Fruit fly (Drosophila melanogaster) whole organism, wandering third instar larva: ENCODE results near the gene CycE.

Source experiments
- Dfd ChIP-seq: fragments of >200 bp; optimal IDR thresholded peaks from 2 replicates; lab custom pipeline; 2017; ENCODE audit warnings: missing biosample characterization, missing genetic modification characterization
- Hnf4 ChIP-seq: fragments of 200-800 bp; sonication (Bioruptor generic); optimal IDR thresholded peaks from 2 replicates; lab custom pipeline; 2016; ENCODE audit warnings: missing biosample characterization, mild to moderate bottlenecking, missing genetic modification characterization
- Mio ChIP-seq: sonication (Bioruptor generic); optimal IDR thresholded peaks from 2 replicates; lab custom pipeline; 2016; ENCODE audit warnings: missing biosample characterization, missing genetic modification characterization
- OdsH ChIP-seq: fragments of 200-800 bp; sonication (Bioruptor generic); optimal IDR thresholded peaks from 2 replicates; lab custom pipeline; 2016; ENCODE audit warnings: missing biosample characterization, mild to moderate bottlenecking, missing genetic modification characterization
- Vsx2 ChIP-seq: fragments of 200-300, 225-300 bp; sonication (Bioruptor generic); optimal IDR thresholded peaks from 2 replicates; lab custom pipeline; 2018; ENCODE audit warnings: missing biosample characterization, missing genetic modification characterization; ENCODE audit not compliant: partially characterized antibody
- dmrt93B ChIP-seq: fragments of 200-800 bp; sonication (Bioruptor generic); optimal IDR thresholded peaks from 2 replicates; lab custom pipeline; 2018; ENCODE audit warnings: missing biosample characterization, mild to moderate bottlenecking, missing genetic modification characterization
- fru ChIP-seq: fragments of 200-800 bp; sonication (Bioruptor generic); optimal IDR thresholded peaks from 3 replicates; lab custom pipeline; 2016; ENCODE audit warnings: missing biosample characterization, mild to moderate bottlenecking, missing genetic modification characterization
- h ChIP-seq: fragments of 200-800 bp; sonication (Bioruptor generic); optimal IDR thresholded peaks from 3 replicates; lab custom pipeline; 2016; ENCODE audit warnings: missing biosample characterization, mild to moderate bottlenecking, missing genetic modification characterization
- jim ChIP-seq: fragments of 175-275, 200-325 bp; sonication (Bioruptor generic); optimal IDR thresholded peaks from 2 replicates; lab custom pipeline; 2016; ENCODE audit warnings: missing biosample characterization, mild to moderate bottlenecking, missing genetic modification characterization
- pan ChIP-seq: fragments of >200 bp; optimal IDR thresholded peaks from 2 replicates; lab custom pipeline; 2017
- tai ChIP-seq: sonication (Bioruptor generic); optimal IDR thresholded peaks from 2 replicates; lab custom pipeline; 2016; ENCODE audit warnings: missing biosample characterization, missing genetic modification characterization
- woc ChIP-seq: sonication (Bioruptor generic); optimal IDR thresholded peaks from 2 replicates; lab custom pipeline; 2016; ENCODE audit warnings: missing biosample characterization, mild to moderate bottlenecking, missing genetic modification characterization

DNA sequence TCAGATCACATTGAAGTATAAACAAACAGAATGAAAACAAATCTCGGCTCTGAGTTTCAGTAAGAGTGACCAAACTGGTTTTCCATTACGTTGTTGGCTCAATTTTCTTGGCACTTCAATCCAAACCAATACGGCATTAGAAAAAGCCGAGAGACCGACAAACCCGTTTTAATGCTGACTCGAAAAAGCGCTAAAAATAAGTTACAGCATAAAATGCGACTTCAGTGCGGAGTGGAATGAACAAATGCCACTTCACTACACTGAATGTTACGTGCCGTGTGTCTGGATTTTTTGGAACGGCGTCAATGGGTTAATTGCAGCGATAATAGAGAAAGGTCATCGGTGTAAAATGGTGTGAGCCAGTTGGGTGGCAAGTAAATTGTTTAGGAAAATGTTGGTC lies 12.7 kb upstream of the CycE start:
- TF ChIP-seq OdsH (GFP tag; lab: Kevin White, UChicago) (no peak), pan (lab: Kevin White, UChicago) (no peak), jim (GFP tag; lab: Kevin White, UChicago) (no peak), Vsx2 (no peak), dmrt93B (GFP tag; lab: Kevin White, UChicago) (no peak), fru (GFP tag; lab: Kevin White, UChicago) (no peak), woc (no peak), h (GFP tag; lab: Kevin White, UChicago) (no peak), Dfd (GFP tag; lab: Kevin White, UChicago) (no peak), Mio (GFP tag; lab: Kevin White, UChicago) (no peak), tai (GFP tag; lab: Kevin White, UChicago) (no peak), Hnf4 (GFP tag; lab: Kevin White, UChicago) (no peak)
